Worm (Caenorhabditis elegans) whole organism, L2 larva: ENCODE measurements around the gene srx-65.
A peak's percentile ranks its signal among the peaks of the same experiment; 100 is the strongest.

Experiments
- C34F6.9 ChIP-seq: fragments of 150-350 bp; optimal IDR thresholded peaks from 2 replicates; lab custom pipeline; 2014; ENCODE audit warnings: missing biosample characterization, missing genetic modification characterization
- F13H6.1 ChIP-seq: sonication (generic microtip); optimal IDR thresholded peaks from 2 replicates; lab custom pipeline; 2016; ENCODE audit warnings: missing genetic modification characterization, missing compliant biosample characterization
- ZK546.5 ChIP-seq: sonication (generic microtip); optimal IDR thresholded peaks from 2 replicates; lab custom pipeline; 2017; ENCODE audit warnings: missing biosample characterization, missing genetic modification characterization
- alr-1 ChIP-seq: fragments of 150-350 bp; optimal IDR thresholded peaks from 2 replicates; lab custom pipeline; 2014; ENCODE audit warnings: missing biosample characterization, missing genetic modification characterization
- aly-2 ChIP-seq: fragments of 150-350 bp; optimal IDR thresholded peaks from 2 replicates; lab custom pipeline; 2014; ENCODE audit warnings: missing biosample characterization, missing genetic modification characterization
- crh-2 ChIP-seq: sonication (generic microtip); optimal IDR thresholded peaks from 2 replicates; lab custom pipeline; 2017; ENCODE audit warnings: missing biosample characterization, missing genetic modification characterization
- dmd-4 ChIP-seq: sonication (generic microtip); optimal IDR thresholded peaks from 2 replicates; lab custom pipeline; 2017; ENCODE audit warnings: missing biosample characterization, missing genetic modification characterization
- elt-1 ChIP-seq: fragments of 150-350 bp; optimal IDR thresholded peaks from 2 replicates; lab custom pipeline; 2014; ENCODE audit warnings: missing biosample characterization, missing genetic modification characterization
- elt-3 ChIP-seq: sonication (generic microtip); optimal IDR thresholded peaks from 2 replicates; lab custom pipeline; 2017; ENCODE audit warnings: missing biosample characterization, missing genetic modification characterization
- fos-1 ChIP-seq: fragments of 150-350 bp; optimal IDR thresholded peaks from 2 replicates; lab custom pipeline; 2014; ENCODE audit warnings: missing biosample characterization, missing genetic modification characterization
- gmeb-1 ChIP-seq: fragments of 150-350 bp; optimal IDR thresholded peaks from 2 replicates; lab custom pipeline; 2014; ENCODE audit warnings: missing biosample characterization, missing genetic modification characterization
- lin-11 ChIP-seq: fragments of 150-350 bp; sonication (generic microtip); optimal IDR thresholded peaks from 2 replicates; lab custom pipeline; 2014; ENCODE audit warnings: missing biosample characterization, missing genetic modification characterization, inconsistent platforms, mixed read lengths
- lin-39 ChIP-seq: fragments of 150-350 bp; optimal IDR thresholded peaks from 2 replicates; lab custom pipeline; 2014; ENCODE audit warnings: missing biosample characterization, missing genetic modification reagents, missing genetic modification characterization
- mab-5 ChIP-seq: fragments of 150-350 bp; optimal IDR thresholded peaks from 2 replicates; lab custom pipeline; 2014; ENCODE audit warnings: missing biosample characterization, missing genetic modification characterization
- mdl-1 ChIP-seq, 2 experiments: fragments of 150-350 bp in 1 of 2; sonication (generic microtip) in 1 of 2; optimal IDR thresholded peaks; 2 replicates each; lab custom pipeline; 2017; ENCODE audit warnings: missing biosample characterization in 2 of 2, missing genetic modification characterization in 2 of 2
- nhr-10 ChIP-seq: sonication (generic microtip); optimal IDR thresholded peaks from 2 replicates; lab custom pipeline; 2017; ENCODE audit warnings: missing biosample characterization, missing genetic modification characterization
- nhr-11 ChIP-seq: fragments of 150-350 bp; optimal IDR thresholded peaks from 2 replicates; lab custom pipeline; 2014; ENCODE audit warnings: missing biosample characterization, missing genetic modification characterization
- nhr-129 ChIP-seq: fragments of 150-350 bp; optimal IDR thresholded peaks from 2 replicates; lab custom pipeline; 2014; ENCODE audit warnings: missing biosample characterization, missing genetic modification characterization
- nhr-23 ChIP-seq: fragments of 150-350 bp; optimal IDR thresholded peaks from 2 replicates; lab custom pipeline; 2014; ENCODE audit warnings: missing biosample characterization, missing genetic modification reagents, missing genetic modification characterization
- nhr-237 ChIP-seq: fragments of 150-350 bp; optimal IDR thresholded peaks from 2 replicates; lab custom pipeline; 2014; ENCODE audit warnings: missing biosample characterization, missing genetic modification characterization
- nhr-6 ChIP-seq: fragments of 150-350 bp; optimal IDR thresholded peaks from 2 replicates; lab custom pipeline; 2014; ENCODE audit warnings: missing biosample characterization, missing genetic modification characterization
- nhr-77 ChIP-seq: fragments of 150-350 bp; optimal IDR thresholded peaks from 2 replicates; lab custom pipeline; 2014; ENCODE audit warnings: missing biosample characterization, missing genetic modification characterization
- peb-1 ChIP-seq: fragments of 150-350 bp; optimal IDR thresholded peaks from 2 replicates; lab custom pipeline; 2014; ENCODE audit warnings: missing biosample characterization, missing genetic modification characterization
- sma-3 ChIP-seq: sonication (generic microtip); optimal IDR thresholded peaks from 2 replicates; lab custom pipeline; 2016; ENCODE audit warnings: missing genetic modification reagents, missing genetic modification characterization, missing compliant biosample characterization
- sma-9 ChIP-seq, 2 experiments: fragments of 150-350 bp in 1 of 2; sonication (generic microtip) in 1 of 2; optimal IDR thresholded peaks; 2 replicates each; lab custom pipeline; 2014 to 2016; ENCODE audit warnings: missing genetic modification characterization in 2 of 2, mild to moderate bottlenecking in 1 of 2, missing biosample characterization in 1 of 2, missing compliant biosample characterization in 1 of 2, missing genetic modification reagents in 1 of 2, moderate library complexity in 1 of 2
- snpc-4 ChIP-seq: fragments of 150-350 bp; optimal IDR thresholded peaks from 2 replicates; lab custom pipeline; 2014; ENCODE audit warnings: missing biosample characterization, missing genetic modification characterization
- unc-39 ChIP-seq: fragments of 150-350 bp; optimal IDR thresholded peaks from 2 replicates; lab custom pipeline; 2014; ENCODE audit warnings: missing biosample characterization, missing genetic modification characterization
- unc-62 ChIP-seq: fragments of 150-350 bp; optimal IDR thresholded peaks from 2 replicates; lab custom pipeline; 2014; ENCODE audit warnings: missing biosample characterization, missing genetic modification reagents, missing genetic modification characterization
- ztf-1 ChIP-seq: fragments of 200-800 bp; sonication (Bioruptor generic); conservative IDR thresholded peaks from 2 replicates; pipeline ENCODE4 v1.3.6; 2022; ENCODE audit warnings: missing genetic modification characterization, missing compliant biosample characterization
- ztf-11 ChIP-seq: sonication (generic microtip); optimal IDR thresholded peaks from 2 replicates; lab custom pipeline; 2017; ENCODE audit warnings: missing biosample characterization, missing genetic modification characterization
- ztf-4 ChIP-seq: fragments of 150-350 bp; optimal IDR thresholded peaks from 2 replicates; lab custom pipeline; 2014; ENCODE audit warnings: missing biosample characterization, missing genetic modification characterization

srx-65 gene

ce11 chrV:3886104-3886503 is 35.6 kb upstream of the srx-65 start, which contains the start of gene nhr-124:
Gene nhr-124, minus strand, starts transcription at chrV:3886204.
- TF ChIP-seq lin-11 (tag; lab: Kevin White, UChicago), result no peak
- no peak for TF ChIP-seq dmd-4 (tag; lab: Kevin White, UChicago)
- TF ChIP-seq nhr-10 (tag; lab: Kevin White, UChicago), result no peak
- no peak for TF ChIP-seq sma-3
- no peak for TF ChIP-seq mdl-1 (tag; optimal IDR thresholded peaks at IDR 0.05; lab: Kevin White, UChicago)
- TF ChIP-seq crh-2 (tag; lab: Kevin White, UChicago), result no peak
- no peak for TF ChIP-seq ztf-11 (tag; lab: Kevin White, UChicago)
- no peak for TF ChIP-seq unc-62 (GFP tag; lab: Kevin White, UChicago)
- TF ChIP-seq gmeb-1 (tag; lab: Kevin White, UChicago), result no peak
- no peak for TF ChIP-seq aly-2 (tag; lab: Kevin White, UChicago)
- no peak for TF ChIP-seq peb-1 (tag; lab: Kevin White, UChicago)
- TF ChIP-seq elt-1 (tag; lab: Kevin White, UChicago), result no peak
- TF ChIP-seq nhr-6 (tag; lab: Kevin White, UChicago), result no peak

DNA sequence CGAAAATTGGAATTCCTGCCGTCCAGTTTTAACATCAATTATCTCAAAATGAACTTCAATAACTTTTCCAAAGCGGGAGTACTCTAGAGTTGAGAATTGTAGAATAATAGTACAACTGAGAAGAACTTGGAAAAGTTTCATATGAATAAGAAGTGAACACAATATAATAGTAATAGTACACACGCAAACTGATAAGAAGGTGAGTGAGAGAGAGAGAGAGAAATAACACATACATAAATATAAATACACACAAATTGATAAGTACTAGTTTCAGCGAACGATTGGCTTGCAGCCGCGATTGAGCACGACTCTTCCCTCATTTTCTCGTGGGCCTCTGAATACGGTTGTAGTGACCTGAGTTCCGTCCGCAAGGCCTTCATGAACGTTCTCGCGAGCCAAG is 32.6 kb upstream of the srx-65 start, which contains the start of gene C17E7.13:
C17E7.13 (minus strand) TSS at position 176 of the 400 bp plus-strand sequence.
- TF ChIP-seq nhr-23 (no peak), fos-1 (tag; lab: Kevin White, UChicago) (peak; percentile 59)

DNA sequence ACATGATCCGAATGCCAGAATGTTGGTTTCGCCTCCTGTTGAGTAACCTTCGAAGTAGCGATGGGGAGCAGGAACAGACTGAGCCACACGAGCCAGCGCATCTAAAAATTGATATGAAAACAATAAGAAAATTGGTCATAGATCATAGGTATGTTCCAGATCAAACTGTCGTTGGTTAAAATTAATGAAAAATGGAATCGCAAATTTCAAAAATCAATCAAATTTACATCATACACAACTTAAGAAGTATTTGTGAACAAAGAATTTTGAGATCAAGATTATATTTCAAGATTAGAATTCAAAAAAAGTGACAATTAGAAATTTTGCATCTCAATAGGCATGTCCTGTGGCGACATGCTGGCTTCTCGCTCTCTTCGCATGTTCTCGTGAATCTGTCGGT is 31.0 kb upstream of the srx-65 start, which contains the start of gene C17E7.9:
C17E7.9 (minus strand) TSS at position 101 of the 400 bp plus-strand sequence.
- TF ChIP-seq lin-39 (tag; lab: Kevin White, UChicago), result no peak
- no peak for TF ChIP-seq nhr-237 (tag; lab: Kevin White, UChicago)

ce11 chrV:3891919-3892318 is 29.8 kb upstream of the srx-65 start, which contains the start of gene C17E7.12:
Gene C17E7.12, minus strand, starts transcription at chrV:3892019.
- no peak for TF ChIP-seq alr-1
- TF ChIP-seq nhr-129 (tag; lab: Kevin White, UChicago), result no peak
- TF ChIP-seq crh-2 (tag; lab: Kevin White, UChicago), result no peak
- TF ChIP-seq ZK546.5 (tag; lab: Kevin White, UChicago), result no peak
- no peak for TF ChIP-seq fos-1 (tag; lab: Kevin White, UChicago)
- no peak for TF ChIP-seq mab-5 (tag; lab: Kevin White, UChicago)
- no peak for TF ChIP-seq ztf-1

DNA sequence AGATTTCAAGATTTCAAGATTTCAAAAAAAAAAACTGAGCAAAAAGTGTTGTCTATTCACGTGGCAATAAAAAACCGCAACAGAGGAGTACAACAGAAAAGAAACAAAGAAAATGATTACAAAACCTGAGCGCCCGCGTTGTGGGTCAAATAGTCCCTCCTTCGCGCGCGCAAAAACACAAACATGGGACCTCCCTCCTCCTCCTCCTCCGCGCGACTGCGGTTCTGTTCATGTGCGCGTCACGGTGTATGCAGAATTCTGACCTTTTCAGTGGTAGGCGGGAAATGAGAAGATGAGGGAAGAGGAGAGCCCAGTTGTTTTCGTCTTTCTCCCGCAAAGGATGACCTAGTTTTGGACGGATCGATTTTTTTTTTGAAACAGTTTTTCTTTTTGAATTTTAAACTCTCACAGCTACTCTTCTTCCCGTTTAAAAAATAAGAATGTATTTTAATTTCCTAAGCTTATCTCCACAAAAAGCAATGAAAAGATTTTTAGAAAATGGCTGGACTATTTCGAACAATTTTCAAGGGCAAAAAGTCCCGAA is 29.3 kb upstream of the srx-65 start, which contains the start of gene C17E7.4:
C17E7.4 (plus strand) TSS at position 494 of the 544 bp plus-strand sequence.
- TF ChIP-seq alr-1 (no peak), nhr-77 (no peak), nhr-6 (tag; lab: Kevin White, UChicago) (no peak), unc-39 (tag; lab: Kevin White, UChicago) (no peak), nhr-129 (tag; lab: Kevin White, UChicago) (no peak), sma-3 (no peak), sma-9 (GFP tag; optimal IDR thresholded peaks at IDR 0.05; lab: Kevin White, UChicago) (no peak), sma-9 (tag; optimal IDR thresholded peaks at IDR 0.05; lab: Kevin White, UChicago) (no peak), elt-3 (tag; lab: Kevin White, UChicago) (no peak), nhr-237 (tag; lab: Kevin White, UChicago) (no peak)

DNA sequence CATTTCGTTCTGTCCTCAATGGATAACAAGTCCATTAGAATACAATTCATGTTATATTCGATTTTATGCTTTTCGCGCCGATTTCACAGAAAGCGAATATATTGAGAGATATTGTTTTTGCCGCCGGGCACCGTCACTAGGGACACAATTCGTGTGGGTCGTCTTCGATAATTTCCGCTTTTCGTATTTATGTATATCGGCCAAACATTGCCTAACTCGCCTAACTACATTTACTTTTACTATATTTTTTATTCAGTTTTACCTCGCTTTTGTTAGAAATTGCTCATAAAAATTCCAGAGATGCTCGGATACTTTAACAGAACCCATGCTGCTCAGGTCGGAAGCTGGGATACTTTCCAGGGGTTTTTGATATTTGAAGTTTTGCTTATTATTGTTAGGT is 27.1 kb upstream of the srx-65 start, which contains the start of gene sre-9:
sre-9 (plus strand) TSS at position 301 of the 400 bp plus-strand sequence.
- TF ChIP-seq nhr-23, result no peak
- TF ChIP-seq snpc-4 (tag; lab: Kevin White, UChicago), result no peak
- TF ChIP-seq nhr-11 (tag; lab: Kevin White, UChicago), result no peak
- TF ChIP-seq F13H6.1 (tag; lab: Kevin White, UChicago), result no peak
- no peak for TF ChIP-seq peb-1 (tag; lab: Kevin White, UChicago)
- TF ChIP-seq nhr-237 (tag; lab: Kevin White, UChicago), result no peak
- TF ChIP-seq sma-9 (GFP tag; optimal IDR thresholded peaks at IDR 0.05; lab: Kevin White, UChicago), result no peak
- no peak for TF ChIP-seq sma-9 (tag; optimal IDR thresholded peaks at IDR 0.05; lab: Kevin White, UChicago)
- TF ChIP-seq elt-3 (tag; lab: Kevin White, UChicago), result no peak
- no peak for TF ChIP-seq fos-1 (tag; lab: Kevin White, UChicago)
- no peak for TF ChIP-seq C34F6.9 (tag; lab: Kevin White, UChicago)
- TF ChIP-seq mdl-1 (tag; optimal IDR thresholded peaks at IDR 0.05; lab: Kevin White, UChicago), result no peak
- TF ChIP-seq elt-1 (tag; lab: Kevin White, UChicago), result no peak
- TF ChIP-seq ztf-4, result no peak
- no peak for TF ChIP-seq sma-3
- TF ChIP-seq aly-2 (tag; lab: Kevin White, UChicago), result no peak
- TF ChIP-seq unc-62 (GFP tag; lab: Kevin White, UChicago), result no peak
